Fruit fly (Drosophila melanogaster): ENCODE results near the gene Obp19b.

DNA sequence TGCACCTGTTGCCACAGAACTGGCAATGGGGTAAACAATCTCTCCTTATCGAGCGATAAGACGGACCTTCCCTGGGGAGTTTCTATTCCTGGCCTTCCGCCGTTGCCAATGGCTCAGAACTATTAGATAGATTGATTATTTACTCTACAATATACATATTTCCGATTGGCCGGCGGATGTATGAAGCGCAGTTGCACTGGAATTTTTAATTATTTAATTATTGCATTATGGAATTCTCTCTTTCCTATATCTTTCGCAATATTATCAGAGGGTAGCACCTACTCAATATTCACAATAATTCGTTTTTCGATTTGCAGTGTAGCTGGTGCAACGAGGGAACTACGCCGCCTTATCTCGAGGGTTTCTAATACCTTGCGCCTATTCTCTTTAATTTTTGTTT lies 50.6 kb downstream of the Obp19b start, which contains the start of gene GstT3:
- TF ChIP-seq Clk (GFP tag; optimal IDR thresholded peaks at IDR 0.05) (no peak), CG7045 (GFP tag; optimal IDR thresholded peaks at IDR 0.05) (no peak), CG11617 (GFP tag; optimal IDR thresholded peaks at IDR 0.05) (no peak)
